Fruit fly (Drosophila melanogaster): ENCODE results near the gene Nos.

- TF ChIP-seq CG8478 (optimal IDR thresholded peaks at IDR 0.05) (no peak), CTCF (optimal IDR thresholded peaks at IDR 0.05) (no peak)
Observed at dm6 chr2L:10754599-10754998, 82.7 kb downstream of the Nos start.
